Fruit fly (Drosophila melanogaster) whole organism, embryonic: ENCODE measurements around the gene CG13928.
A peak's percentile ranks its signal among the peaks of the same experiment; 100 is the strongest.

Experiments
- Aef1 ChIP-seq: fragments of 200-800 bp; sonication (Bioruptor generic); IDR thresholded peaks from 3 replicates; pipeline ENCODE4 v1.3.6; 2022; ENCODE audit warnings: missing biosample characterization, missing genetic modification characterization
- CG10209 ChIP-seq: fragments of 200-800 bp; sonication (Bioruptor generic); optimal IDR thresholded peaks from 3 replicates; lab custom pipeline; 2017; ENCODE audit warnings: missing biosample characterization, mild to moderate bottlenecking, missing genetic modification characterization, missing genetic modification reagents
- CG10431 ChIP-seq: fragments of 200-800 bp; sonication (Bioruptor generic); optimal IDR thresholded peaks from 3 replicates; lab custom pipeline; 2018; ENCODE audit warnings: missing biosample characterization, mild to moderate bottlenecking, missing genetic modification characterization
- CG10462 ChIP-seq: fragments of 200-800 bp; sonication (Bioruptor generic); optimal IDR thresholded peaks from 2 replicates; lab custom pipeline; 2016; ENCODE audit warnings: missing biosample characterization, missing genetic modification characterization
- CG11247 ChIP-seq: fragments of 200-800 bp; sonication (Bioruptor generic); IDR thresholded peaks from 2 replicates; pipeline ENCODE4 v1.3.6; 2022; ENCODE audit warnings: missing biosample characterization, missing genetic modification characterization
- CG12391 ChIP-seq: fragments of 200-800 bp; sonication (Bioruptor generic); optimal IDR thresholded peaks from 3 replicates; lab custom pipeline; 2018; ENCODE audit warnings: missing biosample characterization, mild to moderate bottlenecking, missing genetic modification characterization, moderate library complexity
- CG13123 ChIP-seq: fragments of 200-800 bp; sonication (Bioruptor generic); optimal IDR thresholded peaks from 2 replicates; lab custom pipeline; 2016; ENCODE audit warnings: missing biosample characterization, missing genetic modification characterization
- CG14667 ChIP-seq: fragments of 200-800 bp; sonication (Bioruptor generic); IDR thresholded peaks from 2 replicates; pipeline ENCODE4 v1.3.6; 2022; ENCODE audit warnings: missing biosample characterization, missing genetic modification characterization
- CG15011 ChIP-seq: fragments of 200-800 bp; sonication (Bioruptor generic); optimal IDR thresholded peaks from 3 replicates; lab custom pipeline; 2018; ENCODE audit warnings: missing biosample characterization, mild to moderate bottlenecking, missing genetic modification characterization
- CG15479 ChIP-seq: fragments of 200-800 bp; sonication (Bioruptor generic); optimal IDR thresholded peaks from 3 replicates; lab custom pipeline; 2019; ENCODE audit warnings: missing biosample characterization, mild to moderate bottlenecking, missing genetic modification characterization, moderate library complexity
- CG16813 ChIP-seq: fragments of 200-800 bp; sonication (Bioruptor generic); IDR thresholded peaks from 3 replicates; pipeline ENCODE4 v1.3.6; 2022; ENCODE audit warnings: missing biosample characterization, missing genetic modification characterization; ENCODE audit not compliant: partially characterized antibody
- CG16863 ChIP-seq: fragments of 200-800 bp; sonication (Bioruptor generic); optimal IDR thresholded peaks from 3 replicates; lab custom pipeline; 2016; ENCODE audit warnings: missing biosample characterization, missing genetic modification characterization
- CG18476 ChIP-seq: fragments of 200-800 bp; sonication (Bioruptor generic); optimal IDR thresholded peaks from 2 replicates; lab custom pipeline; 2016; ENCODE audit warnings: missing biosample characterization, mild to moderate bottlenecking, missing genetic modification characterization
- CG2199 ChIP-seq: fragments of 200-800 bp; sonication (Bioruptor generic); IDR thresholded peaks from 3 replicates; pipeline ENCODE4 v1.3.6; 2022; ENCODE audit warnings: missing biosample characterization, missing genetic modification characterization
- CG2202 ChIP-seq: fragments of 200-800 bp; sonication (Bioruptor generic); optimal IDR thresholded peaks from 2 replicates; lab custom pipeline; 2018; ENCODE audit warnings: missing biosample characterization, mild to moderate bottlenecking, missing genetic modification characterization
- CG30403 ChIP-seq: fragments of 200-800 bp; sonication (Bioruptor generic); optimal IDR thresholded peaks from 3 replicates; lab custom pipeline; 2016; ENCODE audit warnings: missing biosample characterization, missing genetic modification characterization
- CG31224 ChIP-seq: fragments of 200-800 bp; sonication (Bioruptor generic); IDR thresholded peaks from 2 replicates; pipeline ENCODE4 v1.3.6; 2022; ENCODE audit warnings: missing biosample characterization, missing genetic modification characterization
- CG32772 ChIP-seq: fragments of 200-800 bp; sonication (Bioruptor generic); IDR thresholded peaks from 2 replicates; pipeline ENCODE4 v1.3.6; 2022; ENCODE audit warnings: missing biosample characterization, missing genetic modification characterization
- CG4360 ChIP-seq: fragments of 200-800 bp; sonication (Bioruptor generic); IDR thresholded peaks from 2 replicates; pipeline ENCODE4 v1.3.6; 2022; ENCODE audit warnings: missing biosample characterization, missing genetic modification characterization
- CG4617 ChIP-seq: fragments of 200-800 bp; sonication (Bioruptor generic); optimal IDR thresholded peaks from 3 replicates; lab custom pipeline; 2016; ENCODE audit warnings: missing biosample characterization, missing genetic modification characterization, borderline replicate concordance
- CG4820 ChIP-seq: fragments of 200-800 bp; sonication (Bioruptor generic); optimal IDR thresholded peaks from 3 replicates; lab custom pipeline; 2016; ENCODE audit warnings: missing biosample characterization, missing genetic modification characterization
- CG7839 ChIP-seq: fragments of 200-800 bp; sonication (Bioruptor generic); optimal IDR thresholded peaks from 3 replicates; lab custom pipeline; 2018; ENCODE audit warnings: missing biosample characterization, mild to moderate bottlenecking, missing genetic modification characterization, moderate library complexity
- CG9437 ChIP-seq: fragments of 200-800 bp; sonication (Bioruptor generic); optimal IDR thresholded peaks from 2 replicates; lab custom pipeline; 2018; ENCODE audit warnings: missing biosample characterization, mild to moderate bottlenecking, missing genetic modification characterization
- CTCF ChIP-seq: fragments of 200-800 bp; sonication (Bioruptor generic); optimal IDR thresholded peaks from 2 replicates; lab custom pipeline; 2017; ENCODE audit warnings: missing biosample characterization, mild to moderate bottlenecking, missing genetic modification characterization, moderate library complexity
- Camta ChIP-seq: fragments of 200-800 bp; sonication (Bioruptor generic); optimal IDR thresholded peaks from 2 replicates; lab custom pipeline; 2016; ENCODE audit warnings: missing biosample characterization, missing genetic modification characterization
- CoRest ChIP-seq: fragments of 200-800 bp; sonication (Bioruptor generic); optimal IDR thresholded peaks from 3 replicates; lab custom pipeline; 2018; ENCODE audit warnings: missing biosample characterization, mild to moderate bottlenecking, missing genetic modification characterization, moderate library complexity
- Drgx ChIP-seq: fragments of 200-800 bp; sonication (Bioruptor generic); IDR thresholded peaks from 2 replicates; pipeline ENCODE4 v1.3.6; 2022; ENCODE audit warnings: missing biosample characterization, missing genetic modification characterization
- Gug ChIP-seq: fragments of 200-800 bp; sonication (Bioruptor generic); IDR thresholded peaks from 4 replicates; pipeline ENCODE4 v1.3.6; 2022; ENCODE audit warnings: missing biosample characterization, missing genetic modification characterization
- Hr78 ChIP-seq, 2 experiments: fragments of 200-800 bp in 1 of 2; fragments of >200 bp in 1 of 2; sonication (Bioruptor generic) in 1 of 2; optimal IDR thresholded peaks; 2 replicates each; lab custom pipeline; 2017 to 2019; ENCODE audit warnings: missing biosample characterization in 2 of 2, missing genetic modification characterization in 2 of 2, mild to moderate bottlenecking in 1 of 2, moderate library complexity in 1 of 2
- Med ChIP-seq: fragments of 200-800 bp; sonication (Bioruptor generic); peaks from one replicate; lab custom pipeline; 2016; ENCODE audit warnings: missing biosample characterization, missing genetic modification characterization, mild to moderate bottlenecking, inconsistent platforms, moderate library complexity
- Oaz ChIP-seq: fragments of 200-800 bp; sonication (Bioruptor generic); IDR thresholded peaks from 2 replicates; pipeline ENCODE4 v1.3.6; 2022; ENCODE audit warnings: missing biosample characterization, missing genetic modification characterization
- al ChIP-seq: fragments of 200-800 bp; sonication (Bioruptor generic); IDR thresholded peaks from 2 replicates; pipeline ENCODE4 v1.3.6; 2022; ENCODE audit warnings: missing biosample characterization, missing genetic modification characterization
- btn ChIP-seq: fragments of 200-800 bp; sonication (Bioruptor generic); optimal IDR thresholded peaks from 2 replicates; lab custom pipeline; 2016; ENCODE audit warnings: missing biosample characterization, missing genetic modification characterization
- chinmo ChIP-seq: fragments of 200-800 bp; sonication (Bioruptor generic); IDR thresholded peaks from 4 replicates; pipeline ENCODE4 v1.3.6; 2022; ENCODE audit warnings: missing biosample characterization, missing genetic modification characterization; ENCODE audit not compliant: partially characterized antibody
- ci ChIP-seq: fragments of 200-800 bp; sonication (Bioruptor generic); IDR thresholded peaks from 3 replicates; pipeline ENCODE4 v1.3.6; 2022; ENCODE audit warnings: missing biosample characterization, missing genetic modification characterization
- danr ChIP-seq: fragments of 200-800 bp; sonication (Bioruptor generic); IDR thresholded peaks from 2 replicates; pipeline ENCODE4 v1.3.6; 2022; ENCODE audit warnings: missing biosample characterization, missing genetic modification characterization
- dimm ChIP-seq: fragments of 200-800 bp; sonication (Bioruptor generic); IDR thresholded peaks from 2 replicates; pipeline ENCODE4 v1.3.6; 2022; ENCODE audit warnings: missing biosample characterization, missing genetic modification characterization
- disco-r ChIP-seq: fragments of 200-800 bp; sonication (Bioruptor generic); optimal IDR thresholded peaks from 2 replicates; lab custom pipeline; 2016; ENCODE audit warnings: missing biosample characterization, missing genetic modification characterization
- dmrt11E ChIP-seq: fragments of 200-800 bp; sonication (Bioruptor generic); optimal IDR thresholded peaks from 3 replicates; lab custom pipeline; 2018; ENCODE audit warnings: missing biosample characterization, mild to moderate bottlenecking, missing genetic modification characterization, moderate library complexity
- exex ChIP-seq: fragments of 200-800 bp; sonication (Bioruptor generic); optimal IDR thresholded peaks from 4 replicates; lab custom pipeline; 2018; ENCODE audit warnings: missing biosample characterization, mild to moderate bottlenecking, missing genetic modification characterization, moderate library complexity
- gsb-n ChIP-seq: fragments of 200-800 bp; sonication (Bioruptor generic); optimal IDR thresholded peaks from 3 replicates; lab custom pipeline; 2018; ENCODE audit warnings: missing biosample characterization, mild to moderate bottlenecking, missing genetic modification characterization
- jumu ChIP-seq: fragments of 200-800 bp; sonication (Bioruptor generic); optimal IDR thresholded peaks from 3 replicates; lab custom pipeline; 2016; ENCODE audit warnings: missing biosample characterization, missing genetic modification characterization
- kni ChIP-seq: fragments of 200-800 bp; sonication (Bioruptor generic); optimal IDR thresholded peaks from 3 replicates; lab custom pipeline; 2017; ENCODE audit warnings: mild to moderate bottlenecking, missing biosample characterization, missing genetic modification reagents, missing genetic modification characterization
- lab ChIP-seq: fragments of 200-800 bp; sonication (Bioruptor generic); optimal IDR thresholded peaks from 3 replicates; lab custom pipeline; 2017; ENCODE audit warnings: missing biosample characterization, missing genetic modification characterization, mild to moderate bottlenecking, moderate library complexity, missing genetic modification reagents
- psq ChIP-seq: fragments of 200-800 bp; sonication (Bioruptor generic); optimal IDR thresholded peaks from 2 replicates; lab custom pipeline; 2017; ENCODE audit warnings: missing biosample characterization, missing genetic modification characterization
- row ChIP-seq: fragments of 200-800 bp; sonication (Bioruptor generic); IDR thresholded peaks from 3 replicates; pipeline ENCODE4 v1.3.6; 2022; ENCODE audit warnings: missing biosample characterization, missing genetic modification characterization
- tin ChIP-seq: fragments of 200-800 bp; sonication (Bioruptor generic); optimal IDR thresholded peaks from 3 replicates; lab custom pipeline; 2016; ENCODE audit warnings: missing biosample characterization, missing genetic modification characterization
- toy ChIP-seq: fragments of 200-800 bp; sonication (Bioruptor generic); IDR thresholded peaks from 2 replicates; pipeline ENCODE4 v1.3.6; 2022; ENCODE audit warnings: missing biosample characterization, missing genetic modification characterization
- usp ChIP-seq: fragments of >200 bp; optimal IDR thresholded peaks from 2 replicates; lab custom pipeline; 2017; ENCODE audit warnings: missing biosample characterization, missing genetic modification characterization
- wor ChIP-seq: fragments of 200-800 bp; sonication (Bioruptor generic); IDR thresholded peaks from 2 replicates; pipeline ENCODE4 v1.3.6; 2022; ENCODE audit warnings: missing biosample characterization, missing genetic modification characterization

Gene CG13928

dm6 chr3L:1587140-1587849 is 40.9 kb downstream of the CG13928 start (continued):
- TF ChIP-seq tin (GFP tag; lab: Kevin White, UChicago) (peak; percentile 90), CG32772 (GFP tag; lab: Robert Waterston, UW) (peak; percentile 86), CG10431 (GFP tag; lab: Kevin White, UChicago) (no peak), CG10462 (GFP tag; lab: Kevin White, UChicago) (peak; percentile 45), CG15479 (GFP tag; lab: Kevin White, UChicago) (no peak), kni (no peak), CG31224 (GFP tag; lab: Robert Waterston, UW) (peak; percentile 81), CG9437 (GFP tag; lab: Kevin White, UChicago) (peak; percentile 33), exex (tag; lab: Kevin White, UChicago) (peak; percentile 11), psq (no peak), CG4617 (GFP tag; lab: Kevin White, UChicago) (peak; percentile 36), dimm (GFP tag; lab: Robert Waterston, UW) (0 out of 2 replicates have a peak, but pooled peaks have one; percentile 37), ci (GFP tag; lab: Robert Waterston, UW) (peak; percentile 83), CG13123 (peak; percentile 36), Gug (GFP tag; lab: Robert Waterston, UW) (peak; percentile 87), CG2199 (GFP tag; lab: Robert Waterston, UW) (0 out of 3 replicates have a peak, but pooled peaks have one; percentile 71), CG10209 (GFP tag; lab: Kevin White, UChicago) (peak; percentile 70), CG12391 (tag; lab: Kevin White, UChicago) (peak; percentile 62), CG30403 (peak; percentile 76), Med (GFP tag; lab: Kevin White, UChicago) (peak; percentile 99), Aef1 (GFP tag; lab: Robert Waterston, UW) (peak; percentile 90), CG4360 (GFP tag; lab: Robert Waterston, UW) (peak; percentile 59; the same call in 1 of the 2 replicates), Hr78 (GFP tag; optimal IDR thresholded peaks at IDR 0.05; lab: Kevin White, UChicago) (peak in 1 of 2 experiments; percentile 7), CG15011 (GFP tag; lab: Kevin White, UChicago) (peak; percentile 64), CG16863 (peak; percentile 73), disco-r (GFP tag; lab: Kevin White, UChicago) (peak; percentile 61), CG14667 (GFP tag; lab: Robert Waterston, UW) (peak; percentile 85), CoRest (tag; lab: Kevin White, UChicago) (peak; percentile 84), CG11247 (peak; percentile 84), btn (GFP tag; lab: Kevin White, UChicago) (peak; percentile 53), toy (peak; percentile 82), Drgx (GFP tag; lab: Robert Waterston, UW) (peak; percentile 82), Camta (peak; percentile 82), CG16813 (GFP tag; lab: Robert Waterston, UW) (no peak), danr (0 out of 2 replicates have a peak, but pooled peaks have one; percentile 41), CG4820 (GFP tag; lab: Kevin White, UChicago) (peak; percentile 84), CG18476 (GFP tag; lab: Kevin White, UChicago) (peak; percentile 51), al (peak; percentile 81), dmrt11E (tag; lab: Kevin White, UChicago) (peak; percentile 14), gsb-n (tag; lab: Kevin White, UChicago) (peak; percentile 23), CG2202 (tag; lab: Kevin White, UChicago) (no peak), wor (GFP tag; lab: Robert Waterston, UW) (peak; percentile 50), Oaz (GFP tag; lab: Robert Waterston, UW) (peak; percentile 78), lab (GFP tag; lab: Kevin White, UChicago) (peak; percentile 91), CG7839 (tag; lab: Kevin White, UChicago) (peak; percentile 93), chinmo (GFP tag; lab: Robert Waterston, UW) (peak; percentile 53; the same call in 1 of the 4 replicates), usp (GFP tag; lab: Kevin White, UChicago) (no peak), jumu (GFP tag; lab: Kevin White, UChicago) (peak; percentile 65), CTCF (GFP tag; lab: Kevin White, UChicago) (peak; percentile 21), row (peak; percentile 90)
